Fruit fly (Drosophila melanogaster) S2 (cell line): ENCODE data around the gene Fuca.

Source experiments
- CG8478 ChIP-seq: fragments of >200 bp; optimal IDR thresholded peaks from 2 replicates; lab custom pipeline; 2018
- CTCF ChIP-seq, 2 experiments: fragments of >200 bp; optimal IDR thresholded peaks; 2 replicates each; lab custom pipeline; 2018

DNA sequence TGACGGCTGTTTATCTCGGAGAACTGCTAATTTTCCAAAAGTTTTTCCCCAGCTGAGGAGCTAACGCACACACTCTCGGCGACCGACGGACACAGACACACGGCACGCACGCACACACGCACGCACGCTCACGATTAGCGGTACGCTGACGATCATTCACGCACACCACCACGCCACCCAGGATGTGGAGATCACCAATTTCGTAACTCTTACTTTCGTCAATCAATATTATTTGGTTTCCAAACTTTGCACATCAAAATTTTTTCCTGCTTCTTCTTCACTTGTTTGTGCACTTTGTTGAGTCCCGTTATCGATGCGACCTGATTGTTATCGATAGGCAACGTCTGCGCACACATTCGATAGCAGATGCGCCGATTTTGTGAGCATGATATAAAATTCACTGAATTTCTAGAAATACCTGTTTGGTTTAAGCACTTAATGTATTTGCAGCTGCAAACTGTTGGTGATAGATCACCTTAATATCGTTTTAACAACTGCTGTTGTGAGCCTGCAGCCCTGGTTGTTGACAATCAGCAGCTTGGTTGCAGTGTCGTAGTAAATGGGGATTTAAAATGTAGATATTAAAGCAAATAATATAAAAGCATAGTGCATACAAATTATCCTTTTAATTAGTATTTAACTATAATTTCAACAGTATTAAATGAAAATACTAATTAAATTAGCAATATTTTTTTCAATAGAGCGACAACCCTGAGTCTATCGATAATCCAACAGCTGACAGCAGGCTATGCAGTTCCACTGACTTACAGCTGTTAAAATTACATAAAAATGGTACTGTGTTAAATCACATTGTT lies 39.6 kb upstream of the Fuca start, which contains the start of the genes CG7394 and Mob2:
- TF ChIP-seq CTCF (optimal IDR thresholded peaks at IDR 0.05; lab: Kevin White, UChicago) (peak in 1 of 2 experiments; percentile 36), CG8478 (no peak)
